Worm (Caenorhabditis elegans) whole organism, L1 larva: ENCODE data around the gene T07D3.9.
A peak's percentile ranks its signal among the peaks of the same experiment; 100 is the strongest.

Experiments used
- Y116A8C.19 ChIP-seq: sonication (generic microtip); optimal IDR thresholded peaks from 2 replicates; lab custom pipeline; 2016; ENCODE audit warnings: missing compliant biosample characterization, missing genetic modification characterization, borderline replicate concordance
- ama-1 ChIP-seq: fragments of 150-350 bp; optimal IDR thresholded peaks from 2 replicates; lab custom pipeline; 2014
- blmp-1 ChIP-seq: fragments of 150-350 bp; optimal IDR thresholded peaks from 2 replicates; lab custom pipeline; 2014; ENCODE audit warnings: missing biosample characterization, missing genetic modification characterization
- ceh-8 ChIP-seq: fragments of 200-800 bp; sonication (Bioruptor generic); optimal IDR thresholded peaks from 2 replicates; lab custom pipeline; 2018; ENCODE audit warnings: mild to moderate bottlenecking, missing genetic modification characterization, moderate library complexity, missing compliant biosample characterization
- ceh-82 ChIP-seq, 3 experiments: fragments of 150-350 bp in 1 of 3; sonication (generic microtip) in 2 of 3; optimal IDR thresholded peaks; 2 replicates each; lab custom pipeline; 2014 to 2017; ENCODE audit warnings: missing biosample characterization in 3 of 3, missing genetic modification characterization in 3 of 3
- dpl-1 ChIP-seq, 3 experiments: fragments of 150-350 bp in 2 of 3; sonication (generic microtip) in 1 of 3; optimal IDR thresholded peaks; 2 replicates each; lab custom pipeline; 2014 to 2017; ENCODE audit warnings: missing biosample characterization in 3 of 3, missing genetic modification characterization in 3 of 3, missing genetic modification reagents in 3 of 3
- elt-2 ChIP-seq: sonication (generic microtip); optimal IDR thresholded peaks from 2 replicates; lab custom pipeline; 2016; ENCODE audit warnings: missing genetic modification characterization, mild to moderate bottlenecking, inconsistent platforms, missing compliant biosample characterization, missing genetic modification reagents
- elt-3 ChIP-seq, 6 experiments: fragments of 150-350 bp in 1 of 6; sonication (generic microtip); optimal IDR thresholded peaks; 2 replicates each; lab custom pipeline; 2017 to 2018; ENCODE audit warnings: missing biosample characterization in 6 of 6, missing genetic modification characterization in 6 of 6, inconsistent platforms in 1 of 6
- fkh-8 ChIP-seq: sonication (generic microtip); optimal IDR thresholded peaks from 2 replicates; lab custom pipeline; 2016; ENCODE audit warnings: mild to moderate bottlenecking, missing genetic modification characterization, missing compliant biosample characterization
- fos-1 ChIP-seq: fragments of 150-350 bp; optimal IDR thresholded peaks from 2 replicates; lab custom pipeline; 2014; ENCODE audit warnings: missing biosample characterization, missing genetic modification characterization
- hlh-4 ChIP-seq: sonication (generic microtip); optimal IDR thresholded peaks from 2 replicates; lab custom pipeline; 2016; ENCODE audit warnings: mild to moderate bottlenecking, missing genetic modification characterization, missing compliant biosample characterization
- isw-1 ChIP-seq: fragments of 200-800 bp; sonication (Bioruptor generic); IDR thresholded peaks from 2 replicates; pipeline ENCODE4 v1.3.6; 2022; ENCODE audit warnings: missing genetic modification characterization, missing compliant biosample characterization
- lin-14 ChIP-seq: fragments of 200-800 bp; sonication (Bioruptor generic); optimal IDR thresholded peaks from 2 replicates; lab custom pipeline; 2018; ENCODE audit warnings: mild to moderate bottlenecking, missing genetic modification characterization, moderate library complexity, missing compliant biosample characterization
- lin-35 ChIP-seq, 2 experiments: fragments of 150-350 bp; optimal IDR thresholded peaks; 2 replicates each; lab custom pipeline; 2014; ENCODE audit warnings: missing biosample characterization in 2 of 2, missing genetic modification characterization in 2 of 2, missing genetic modification reagents in 2 of 2
- lsy-2 ChIP-seq, 2 experiments: fragments of 150-350 bp; optimal IDR thresholded peaks; 2 replicates each; lab custom pipeline; 2014; ENCODE audit warnings: missing biosample characterization in 2 of 2, missing genetic modification characterization in 2 of 2
- mab-9 ChIP-seq: fragments of 200-800 bp; sonication (Bioruptor generic); IDR thresholded peaks from 2 replicates; pipeline ENCODE4 v1.3.6; 2022; ENCODE audit warnings: missing genetic modification reagents, missing genetic modification characterization, missing compliant biosample characterization
- mef-2 ChIP-seq: fragments of 150-350 bp; optimal IDR thresholded peaks from 2 replicates; lab custom pipeline; 2014; ENCODE audit warnings: missing biosample characterization, missing genetic modification characterization
- nhr-20 ChIP-seq: sonication (generic microtip); optimal IDR thresholded peaks from 2 replicates; lab custom pipeline; 2016; ENCODE audit warnings: mild to moderate bottlenecking, missing genetic modification characterization, missing compliant biosample characterization
- nhr-237 ChIP-seq: fragments of 150-350 bp; optimal IDR thresholded peaks from 2 replicates; lab custom pipeline; 2014; ENCODE audit warnings: missing biosample characterization, missing genetic modification characterization
- nhr-71 ChIP-seq: sonication (generic microtip); optimal IDR thresholded peaks from 2 replicates; lab custom pipeline; 2016; ENCODE audit warnings: mild to moderate bottlenecking, missing genetic modification characterization, moderate library complexity, missing compliant biosample characterization
- nhr-76 ChIP-seq: sonication (generic microtip); optimal IDR thresholded peaks from 2 replicates; lab custom pipeline; 2017; ENCODE audit warnings: missing biosample characterization, missing genetic modification characterization
- pax-3 ChIP-seq: fragments of 200-800 bp; sonication (Bioruptor generic); optimal IDR thresholded peaks from 2 replicates; lab custom pipeline; 2018; ENCODE audit warnings: mild to moderate bottlenecking, missing genetic modification characterization, moderate library complexity, missing compliant biosample characterization
- pqm-1 ChIP-seq: sonication (generic microtip); optimal IDR thresholded peaks from 3 replicates; lab custom pipeline; 2017; ENCODE audit warnings: missing biosample characterization, missing genetic modification characterization
- snpc-4 ChIP-seq: fragments of 150-350 bp; optimal IDR thresholded peaks from 2 replicates; lab custom pipeline; 2014; ENCODE audit warnings: missing biosample characterization, missing genetic modification characterization
- snu-23 ChIP-seq: sonication (generic microtip); optimal IDR thresholded peaks from 2 replicates; lab custom pipeline; 2016; ENCODE audit warnings: missing genetic modification characterization, missing compliant biosample characterization
- tbx-2 ChIP-seq: sonication (generic microtip); optimal IDR thresholded peaks from 2 replicates; lab custom pipeline; 2016; ENCODE audit warnings: missing genetic modification characterization, missing compliant biosample characterization
- tlp-1 ChIP-seq: fragments of 150-350 bp; optimal IDR thresholded peaks from 2 replicates; lab custom pipeline; 2014; ENCODE audit warnings: missing biosample characterization, missing genetic modification characterization
- unc-30 ChIP-seq: sonication (generic microtip); optimal IDR thresholded peaks from 2 replicates; lab custom pipeline; 2017; ENCODE audit warnings: missing biosample characterization, missing genetic modification characterization
- unc-62 ChIP-seq: fragments of 150-350 bp; optimal IDR thresholded peaks from 2 replicates; lab custom pipeline; 2014; ENCODE audit warnings: missing biosample characterization, missing genetic modification reagents, missing genetic modification characterization
- unc-86 ChIP-seq: sonication (generic microtip); optimal IDR thresholded peaks from 2 replicates; lab custom pipeline; 2016; ENCODE audit warnings: missing genetic modification characterization, missing compliant biosample characterization
- vab-15 ChIP-seq: sonication (generic microtip); optimal IDR thresholded peaks from 2 replicates; lab custom pipeline; 2017; ENCODE audit warnings: missing genotype, mild to moderate bottlenecking, missing genetic modification characterization, missing compliant biosample characterization
- zag-1 ChIP-seq: fragments of 150-350 bp; optimal IDR thresholded peaks from 2 replicates; lab custom pipeline; 2014; ENCODE audit warnings: missing biosample characterization, missing genetic modification characterization
- zip-4 ChIP-seq: fragments of 200-800 bp; sonication (Bioruptor generic); optimal IDR thresholded peaks from 2 replicates; lab custom pipeline; 2018; ENCODE audit warnings: mild to moderate bottlenecking, missing genetic modification characterization, moderate library complexity, missing compliant biosample characterization
- ztf-11 ChIP-seq, 2 experiments: sonication (generic microtip); optimal IDR thresholded peaks; 2 replicates each; lab custom pipeline; 2016 to 2017; ENCODE audit warnings: missing genetic modification characterization in 2 of 2, missing biosample characterization in 1 of 2, missing compliant biosample characterization in 1 of 2

T07D3.9 gene

DNA sequence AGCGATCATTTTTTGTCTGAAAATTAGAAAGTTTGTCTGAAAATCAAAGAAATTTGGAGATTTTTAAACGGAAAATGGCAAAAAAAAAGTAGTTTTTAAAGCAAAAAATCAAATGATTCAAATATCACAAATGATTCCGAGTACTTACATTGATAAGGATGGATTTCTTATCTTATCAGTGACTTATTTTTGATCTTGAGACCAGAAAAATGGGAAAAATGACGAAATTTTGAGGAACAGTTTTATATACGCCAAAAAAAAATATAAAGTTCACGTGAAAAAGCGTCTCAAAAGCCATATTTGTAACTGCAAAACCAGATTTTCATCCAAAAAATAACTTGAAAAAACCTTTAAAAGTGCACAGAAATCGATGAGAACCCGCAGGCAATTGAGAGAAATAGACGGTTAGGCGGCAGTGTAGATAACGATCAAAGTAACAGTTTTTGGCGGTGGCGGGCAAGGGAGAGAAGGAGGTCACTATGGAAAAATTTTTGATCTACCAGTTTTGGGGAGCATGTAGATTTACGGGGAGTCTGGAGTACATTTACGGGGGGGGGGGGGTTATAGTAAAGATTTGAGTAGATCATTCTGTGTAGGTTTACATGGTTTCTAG lies at the start of gene T07D3.9:
Gene T07D3.9 (minus strand): TSS at position 194 of the 613 bp plus-strand sequence.
- TF ChIP-seq fos-1 (tag; lab: Kevin White, UChicago) (no peak), unc-30 (no peak), tlp-1 (tag; lab: Kevin White, UChicago) (peak; percentile 59), nhr-237 (tag; lab: Kevin White, UChicago) (no peak), zag-1 (tag; lab: Kevin White, UChicago) (no peak), ceh-82 (tag; optimal IDR thresholded peaks at IDR 0.05; lab: Kevin White, UChicago) (no peak), snu-23 (GFP tag; lab: Kevin White, UChicago) (no peak), mab-9 (GFP tag; lab: Robert Waterston, UW) (no peak), elt-2 (peak; percentile 97), mef-2 (tag; lab: Kevin White, UChicago) (no peak), isw-1 (no peak), elt-3 (tag; optimal IDR thresholded peaks at IDR 0.05; lab: Kevin White, UChicago) (peak in 5 of 6 experiments; percentile 46 to 97 (median 51)), nhr-20 (tag; lab: Kevin White, UChicago) (peak; percentile 12), blmp-1 (tag; lab: Kevin White, UChicago) (peak; percentile 11)
- TF ChIP-seq, all 84 proteins: peak for 5

DNA sequence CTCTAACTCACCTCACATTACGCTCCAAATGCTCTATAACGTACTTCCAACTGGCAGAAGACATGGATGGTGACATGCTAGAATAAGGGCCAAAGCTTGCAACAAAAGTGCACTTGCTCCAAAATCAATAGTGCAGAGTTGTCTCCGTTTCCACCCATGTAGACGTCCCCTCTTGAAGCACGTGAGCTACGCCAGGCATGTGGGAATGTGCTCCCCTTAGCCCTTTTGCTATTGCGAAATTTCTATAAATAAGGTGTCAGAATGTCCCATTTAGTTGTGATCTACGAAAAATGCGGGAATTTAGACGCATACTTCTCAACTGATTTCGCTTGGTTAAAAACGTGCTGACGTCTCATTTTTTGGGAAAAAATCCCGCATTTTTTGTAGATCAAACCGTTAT lies 49.7 kb upstream of the T07D3.9 start:
- TF ChIP-seq pax-3 (tag; lab: Kevin White, UChicago) (no peak), ceh-82 (tag; optimal IDR thresholded peaks at IDR 0.05; lab: Kevin White, UChicago) (peak in 2 of 3 experiments; percentile 19 to 45), unc-62 (GFP tag; lab: Kevin White, UChicago) (no peak), dpl-1 (GFP tag; optimal IDR thresholded peaks at IDR 0.05; lab: Kevin White, UChicago) (peak in 1 of 3 experiments; percentile 17), mef-2 (tag; lab: Kevin White, UChicago) (no peak), isw-1 (peak; percentile 19; the same call in 1 of the 2 replicates), lin-14 (GFP tag; lab: Kevin White, UChicago) (peak; percentile 56), Y116A8C.19 (tag; lab: Kevin White, UChicago) (no peak), ama-1 (lab: Kevin White, UChicago) (no peak), lin-35 (GFP tag; optimal IDR thresholded peaks at IDR 0.05; lab: Kevin White, UChicago) (peak in 1 of 2 experiments; percentile 2), fkh-8 (tag; lab: Kevin White, UChicago) (peak; percentile 52), ztf-11 (tag; optimal IDR thresholded peaks at IDR 0.05; lab: Kevin White, UChicago) (no peak), zip-4 (peak; percentile 48), unc-86 (tag; lab: Kevin White, UChicago) (peak; percentile 21)

DNA sequence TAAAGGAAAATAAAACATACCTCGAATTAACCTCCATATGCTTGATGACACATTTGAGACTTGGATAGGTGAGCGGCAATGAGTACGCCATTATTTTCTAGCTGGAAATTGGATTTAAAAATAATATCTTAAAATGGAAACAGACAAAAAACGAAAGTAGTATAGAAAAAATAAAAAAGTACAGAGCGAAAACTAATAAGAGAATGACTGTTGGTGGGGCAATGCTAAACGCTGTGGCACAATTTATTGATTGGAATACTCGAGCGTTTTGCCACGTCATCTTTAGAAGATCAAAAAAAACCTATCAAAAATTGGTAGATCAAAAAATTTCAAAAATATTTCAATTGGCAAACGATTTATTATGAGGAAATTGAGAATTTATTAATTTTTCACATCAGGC lies 47.4 kb upstream of the T07D3.9 start, which contains the start of gene fbxc-32:
Gene fbxc-32 (minus strand): TSS at position 101 of the 400 bp plus-strand sequence.
- no peak for TF ChIP-seq lsy-2 (tag; optimal IDR thresholded peaks at IDR 0.05; lab: Kevin White, UChicago)
- TF ChIP-seq vab-15 (tag; lab: Kevin White, UChicago), result no peak
- no peak for TF ChIP-seq ceh-8
- no peak for TF ChIP-seq dpl-1 (GFP tag; optimal IDR thresholded peaks at IDR 0.05; lab: Kevin White, UChicago)
- TF ChIP-seq tbx-2 (tag; lab: Kevin White, UChicago), result no peak
- no peak for TF ChIP-seq nhr-71 (tag; lab: Kevin White, UChicago)
- no peak for TF ChIP-seq snpc-4
- TF ChIP-seq mef-2 (tag; lab: Kevin White, UChicago), result no peak
- no peak for TF ChIP-seq nhr-76

DNA sequence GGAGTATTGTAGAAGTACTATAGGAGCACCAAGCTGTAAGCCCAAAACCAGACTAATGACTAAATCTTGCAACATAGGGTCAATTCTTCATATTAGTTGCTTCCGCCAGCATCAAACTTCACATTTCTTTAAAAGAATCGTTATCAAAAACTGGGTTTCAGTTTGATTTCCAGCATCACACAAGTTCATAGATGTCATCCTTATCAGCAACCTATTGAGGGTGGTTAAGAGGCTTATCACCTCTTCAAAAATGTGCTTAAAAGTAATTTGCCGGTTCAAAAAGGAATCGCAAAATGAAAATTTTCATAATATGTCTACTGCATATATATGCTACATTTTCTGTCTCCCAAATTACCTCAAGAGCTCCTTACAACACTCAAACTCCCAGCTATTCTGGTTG lies 43.1 kb upstream of the T07D3.9 start, which contains the start of gene clec-43:
Gene clec-43 (plus strand): TSS at position 294 of the 400 bp plus-strand sequence.
- no peak for TF ChIP-seq blmp-1 (tag; lab: Kevin White, UChicago)
- TF ChIP-seq lin-35 (GFP tag; optimal IDR thresholded peaks at IDR 0.05; lab: Kevin White, UChicago), result peak in 1 of 2 experiments; percentile 20
- TF ChIP-seq elt-2, result peak; percentile 94
- TF ChIP-seq pqm-1 (tag; lab: Kevin White, UChicago), result peak; percentile 15
- no peak for TF ChIP-seq hlh-4 (tag; lab: Kevin White, UChicago)
